Worm (Caenorhabditis elegans) whole organism, L4 larva: Measurements from ENCODE around the gene ndub-6.

Source experiments
- ceh-82 ChIP-seq: sonication (generic microtip); optimal IDR thresholded peaks from 2 replicates; lab custom pipeline; 2017; ENCODE audit warnings: missing biosample characterization, missing genetic modification characterization
- fos-1 ChIP-seq: fragments of 150-350 bp; optimal IDR thresholded peaks from 2 replicates; lab custom pipeline; 2014; ENCODE audit warnings: missing biosample characterization, missing genetic modification characterization
- zfp-2 ChIP-seq: sonication (generic microtip); optimal IDR thresholded peaks from 2 replicates; lab custom pipeline; 2016; ENCODE audit warnings: mild to moderate bottlenecking, missing genetic modification characterization, missing compliant biosample characterization

DNA sequence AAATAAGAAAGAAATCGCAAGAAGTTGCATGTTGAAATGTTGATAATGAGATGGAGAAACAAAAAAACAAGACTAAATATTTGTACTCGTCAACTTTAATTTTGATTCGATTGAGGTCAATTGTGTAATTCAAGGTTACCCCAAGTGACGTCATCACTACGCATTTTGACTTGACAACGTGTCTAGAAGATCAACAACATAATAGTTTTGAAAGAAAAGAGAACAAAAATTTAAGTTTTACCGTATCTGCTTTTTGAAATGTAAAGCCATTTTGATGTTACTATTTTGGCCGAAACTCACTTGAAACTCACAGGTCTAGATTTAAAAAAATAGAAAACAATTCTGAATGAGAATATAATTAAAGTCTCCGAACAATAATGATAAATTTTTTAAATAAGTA, 31.3 kb upstream of the ndub-6 start, which contains the start of gene dsl-5:
- TF ChIP-seq fos-1 (tag; lab: Kevin White, UChicago) (no peak), zfp-2 (no peak), ceh-82 (no peak)
